Fruit fly (Drosophila melanogaster) whole organism, pupa: ENCODE results near the gene kmr.

ENCODE experiments used
- CG12605 ChIP-seq: fragments of 200-800 bp; sonication (Bioruptor generic); IDR thresholded peaks from 2 replicates; pipeline ENCODE4 v1.3.6; 2022; ENCODE audit warnings: missing biosample characterization, missing genetic modification characterization
- rn ChIP-seq: fragments of 200-800 bp; sonication (Bioruptor generic); IDR thresholded peaks from 2 replicates; pipeline ENCODE4 v1.3.6; 2022; ENCODE audit warnings: missing biosample characterization, missing genetic modification characterization

dm6 chr3R:13683624-13684568 is 31.1 kb upstream of the kmr start, which contains the start of gene flfl:
- TF ChIP-seq CG12605 (GFP tag; lab: Robert Waterston, UW) (no peak), rn (GFP tag; lab: Robert Waterston, UW) (no peak)
